Worm (Caenorhabditis elegans) whole organism, early embryonic: ENCODE results near the gene F26F12.8.

Experiments
- ama-1 ChIP-seq: fragments of 150-350 bp; optimal IDR thresholded peaks from 2 replicates; lab custom pipeline; 2014
- ceh-36 ChIP-seq: sonication (generic microtip); optimal IDR thresholded peaks from 2 replicates; lab custom pipeline; 2016; ENCODE audit warnings: missing genetic modification characterization, inconsistent platforms, missing compliant biosample characterization
- flt-1 ChIP-seq: fragments of 200-800 bp; sonication (Bioruptor generic); IDR thresholded peaks from 2 replicates; pipeline ENCODE4 v1.3.6; 2022; ENCODE audit warnings: missing genetic modification characterization, missing compliant biosample characterization
- hmg-4 ChIP-seq: fragments of 200-800 bp; sonication (Bioruptor generic); optimal IDR thresholded peaks from 2 replicates; lab custom pipeline; 2018; ENCODE audit warnings: mild to moderate bottlenecking, missing genetic modification characterization, missing compliant biosample characterization
- hnd-1 ChIP-seq: sonication (generic microtip); optimal IDR thresholded peaks from 2 replicates; lab custom pipeline; 2016; ENCODE audit warnings: missing genetic modification characterization, missing compliant biosample characterization
- tbx-11 ChIP-seq: fragments of 200-800 bp; sonication (Bioruptor generic); IDR thresholded peaks from 2 replicates; pipeline ENCODE4 v1.3.6; 2022; ENCODE audit warnings: missing genetic modification characterization, missing compliant biosample characterization
- tbx-37 ChIP-seq: fragments of 200-800 bp; sonication (Bioruptor generic); conservative IDR thresholded peaks from 2 replicates; pipeline ENCODE4 v1.3.6; 2022; ENCODE audit warnings: missing genetic modification reagents, missing genetic modification characterization, missing compliant biosample characterization

ce11 chrV:5822968-5823367, 39.4 kb downstream of the F26F12.8 start:
- TF ChIP-seq tbx-11 = no peak
- no peak for TF ChIP-seq hmg-4 (GFP tag; lab: Kevin White, UChicago)
- TF ChIP-seq ama-1 (lab: Kevin White, UChicago) = no peak
- TF ChIP-seq flt-1 (GFP tag; lab: Robert Waterston, UW) = no peak
- no peak for TF ChIP-seq tbx-37 (GFP tag; lab: Robert Waterston, UW)
- TF ChIP-seq ceh-36 (tag; lab: Kevin White, UChicago) = no peak
- no peak for TF ChIP-seq hnd-1 (tag; lab: Kevin White, UChicago)
